In genomic region chrIII:6453665-6454064, ce11 we compare ENCODE assay signal across 2 worm cellular contexts.
TF ChIP-seq lines count a peak whose summit lies in the region.

No protein-coding gene starts in this region.

TF ChIP-seq in whole organism, L1 larva, 84 proteins besides CTCF, POLR2A, EP300 and RAD21 (continued from another document):
- TF ChIP-seq Y116A8C.19 (tag; optimal IDR thresholded peaks at IDR 0.05; lab: Kevin White, UChicago; ENCODE audit: borderline replicate concordance) = no peak
- peak; percentile 64 for TF ChIP-seq tbx-2 (tag; optimal IDR thresholded peaks at IDR 0.05; lab: Kevin White, UChicago)
- TF ChIP-seq rnt-1 (tag; optimal IDR thresholded peaks at IDR 0.05; lab: Kevin White, UChicago) = peak; percentile 83
- peak; percentile 85 for TF ChIP-seq nhr-77 (tag; optimal IDR thresholded peaks at IDR 0.05; lab: Kevin White, UChicago)
- TF ChIP-seq egl-27 (tag; optimal IDR thresholded peaks at IDR 0.05; lab: Kevin White, UChicago) = no peak
- TF ChIP-seq nhr-28 (tag; optimal IDR thresholded peaks at IDR 0.05; lab: Kevin White, UChicago) = no peak
- TF ChIP-seq unc-86 (tag; optimal IDR thresholded peaks at IDR 0.05; lab: Kevin White, UChicago) = peak; percentile 52
- peak; percentile 75 for TF ChIP-seq fkh-8 (tag; optimal IDR thresholded peaks at IDR 0.05; lab: Kevin White, UChicago)
- peak; percentile 86 to 92 for TF ChIP-seq lsy-2 (tag; optimal IDR thresholded peaks at IDR 0.05; lab: Kevin White, UChicago)
- TF ChIP-seq lir-3 (tag; optimal IDR thresholded peaks at IDR 0.05; lab: Kevin White, UChicago; ENCODE audit: poor library complexity) = peak; percentile 12
- no peak for TF ChIP-seq alr-1 (tag; optimal IDR thresholded peaks at IDR 0.05; lab: Kevin White, UChicago; ENCODE audit: borderline replicate concordance)
- no peak for TF ChIP-seq ama-1 (optimal IDR thresholded peaks at IDR 0.05; lab: Kevin White, UChicago)
- TF ChIP-seq sptf-1 (tag; optimal IDR thresholded peaks at IDR 0.05; lab: Kevin White, UChicago) = no peak
- TF ChIP-seq xbp-1 (tag; optimal IDR thresholded peaks at IDR 0.05; lab: Kevin White, UChicago) = peak; percentile 65
- TF ChIP-seq ceh-63 (GFP tag; optimal IDR thresholded peaks at IDR 0.05; lab: Kevin White, UChicago) = no peak
- TF ChIP-seq egl-13 (tag; optimal IDR thresholded peaks at IDR 0.05; lab: Kevin White, UChicago) = no peak
- peak; percentile 92 for TF ChIP-seq C16A3.4 (tag; optimal IDR thresholded peaks at IDR 0.05; lab: Kevin White, UChicago)
- no peak for TF ChIP-seq tlp-1 (tag; optimal IDR thresholded peaks at IDR 0.05; lab: Kevin White, UChicago)
- TF ChIP-seq C34B4.2 (tag; optimal IDR thresholded peaks at IDR 0.05; lab: Kevin White, UChicago) = no peak
- no peak for TF ChIP-seq sox-4 (tag; optimal IDR thresholded peaks at IDR 0.05; lab: Kevin White, UChicago)
- peak; percentile 84 to 89 for TF ChIP-seq efl-1 (optimal IDR thresholded peaks at IDR 0.05; lab: Kevin White, UChicago)
- peak; percentile 72 to 97 for TF ChIP-seq efl-1 (GFP tag; optimal IDR thresholded peaks at IDR 0.05 in 1 of 2; lab: Kevin White, UChicago)

TF ChIP-seq in whole organism, young adult, 124 proteins besides CTCF, POLR2A, EP300 and RAD21 (continued from another document):
- peak; percentile 9 for TF ChIP-seq somi-1 (GFP tag; optimal IDR thresholded peaks at IDR 0.05; lab: Kevin White, UChicago)
- peak; percentile 82 for TF ChIP-seq nhr-80 (tag; optimal IDR thresholded peaks at IDR 0.05; lab: Kevin White, UChicago)
- no peak for TF ChIP-seq F57A8.1 (GFP tag; optimal IDR thresholded peaks at IDR 0.05; lab: Kevin White, UChicago)
- TF ChIP-seq T07F8.4 (tag; optimal IDR thresholded peaks at IDR 0.05; lab: Kevin White, UChicago) = no peak
- peak; percentile 66 for TF ChIP-seq tbp1 (GFP tag; optimal IDR thresholded peaks at IDR 0.05; lab: Kevin White, UChicago)
- TF ChIP-seq snpc-1.1 (tag; optimal IDR thresholded peaks at IDR 0.05; lab: Kevin White, UChicago; ENCODE audit: insufficient read depth) = no peak
- TF ChIP-seq madf-6 (GFP tag; IDR thresholded peaks at IDR 0.05; lab: Robert Waterston, UW) = peak; percentile 55; the same call in 1 of the 2 replicates
- no peak for TF ChIP-seq athp-1 (tag; optimal IDR thresholded peaks at IDR 0.05; lab: Kevin White, UChicago)
- peak; percentile 36 for TF ChIP-seq tlf-1 (GFP tag; optimal IDR thresholded peaks at IDR 0.05; lab: Kevin White, UChicago)
- peak; percentile 55; the same call in 1 of the 2 replicates for TF ChIP-seq Y53G8AR.9 (GFP tag; conservative IDR thresholded peaks at IDR 0.05; lab: Robert Waterston, UW)
